Worm (Caenorhabditis elegans): Measurements from ENCODE around the gene cfap-20.

cfap-20 gene

DNA sequence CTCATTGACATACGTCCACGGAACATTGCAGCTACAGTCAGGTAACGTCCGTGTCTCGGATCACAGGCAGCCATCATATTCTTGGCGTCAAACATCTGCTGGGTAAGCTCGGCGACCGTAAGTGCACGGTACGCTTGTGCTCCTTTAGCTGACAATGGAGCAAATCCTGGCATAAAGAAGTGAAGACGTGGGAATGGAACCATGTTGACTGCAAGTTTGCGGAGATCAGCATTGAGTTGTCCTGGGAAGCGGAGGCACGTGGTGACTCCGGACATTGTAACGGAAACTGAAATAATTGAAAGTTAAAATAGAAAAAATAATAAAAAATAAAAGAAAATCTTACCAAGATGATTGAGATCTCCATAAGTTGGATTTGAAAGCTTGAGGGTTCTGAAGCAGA, 2.2 kb upstream of the cfap-20 start:
- no peak for TF ChIP-seq lin-39 (tag; optimal IDR thresholded peaks at IDR 0.05)
- no peak for TF ChIP-seq lsy-12 (tag; optimal IDR thresholded peaks at IDR 0.05)
- TF ChIP-seq mdl-1 (tag; optimal IDR thresholded peaks at IDR 0.05): no peak
- TF ChIP-seq nhr-28 (tag; optimal IDR thresholded peaks at IDR 0.05): no peak
- TF ChIP-seq nhr-23 (tag; optimal IDR thresholded peaks at IDR 0.05): no peak
- TF ChIP-seq nhr-237 (tag; optimal IDR thresholded peaks at IDR 0.05): no peak
- TF ChIP-seq eor-1 (tag; optimal IDR thresholded peaks at IDR 0.05): no peak
- no peak for TF ChIP-seq lin-15B (tag; optimal IDR thresholded peaks at IDR 0.05)
- no peak for TF ChIP-seq daf-12 (tag; optimal IDR thresholded peaks at IDR 0.05)

DNA sequence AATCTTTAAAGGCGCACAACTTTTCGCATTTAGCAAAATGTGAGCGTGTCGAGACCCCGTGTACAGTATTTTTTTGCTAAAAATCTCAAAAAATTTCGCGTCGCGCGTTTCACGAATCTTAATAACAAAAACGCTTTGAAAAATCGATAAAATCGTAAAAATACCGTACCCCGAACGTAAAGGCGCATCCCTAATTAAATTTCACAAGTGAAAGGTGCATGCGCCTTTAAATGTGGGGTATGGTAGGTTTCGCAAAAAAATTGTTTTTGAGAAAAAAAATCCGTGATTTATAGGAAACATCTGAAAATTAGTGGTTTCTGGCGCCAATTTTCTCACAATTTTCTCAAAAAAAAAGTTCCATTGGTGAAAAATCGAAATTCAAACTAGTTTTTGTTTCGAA, 3.1 kb downstream of the cfap-20 start:
- TF ChIP-seq hmg-11 (tag; optimal IDR thresholded peaks at IDR 0.05) (no peak), egl-5 (tag; optimal IDR thresholded peaks at IDR 0.05) (no peak), ceh-28 (tag; optimal IDR thresholded peaks at IDR 0.05) (no peak), nfya-1 (tag; optimal IDR thresholded peaks at IDR 0.05; ENCODE audit: insufficient read depth) (no peak), jun-1 (tag; optimal IDR thresholded peaks at IDR 0.05) (no peak), unc-62 (GFP tag; optimal IDR thresholded peaks at IDR 0.05) (no peak), lin-15B (tag; optimal IDR thresholded peaks at IDR 0.05) (no peak), nhr-77 (tag; optimal IDR thresholded peaks at IDR 0.05) (no peak), ztf-11 (tag; optimal IDR thresholded peaks at IDR 0.05) (no peak), tbx-2 (tag; optimal IDR thresholded peaks at IDR 0.05) (no peak), skn-1 (tag; optimal IDR thresholded peaks at IDR 0.05) (no peak), nhr-43 (tag; optimal IDR thresholded peaks at IDR 0.05; ENCODE audit: poor library complexity, severe bottlenecking) (no peak), nhr-28 (tag; optimal IDR thresholded peaks at IDR 0.05) (no peak), nhr-12 (tag; optimal IDR thresholded peaks at IDR 0.05) (no peak), elt-3 (tag; optimal IDR thresholded peaks at IDR 0.05) (no peak), ama-1 (optimal IDR thresholded peaks at IDR 0.05) (no peak), zag-1 (tag; optimal IDR thresholded peaks at IDR 0.05) (no peak)

DNA sequence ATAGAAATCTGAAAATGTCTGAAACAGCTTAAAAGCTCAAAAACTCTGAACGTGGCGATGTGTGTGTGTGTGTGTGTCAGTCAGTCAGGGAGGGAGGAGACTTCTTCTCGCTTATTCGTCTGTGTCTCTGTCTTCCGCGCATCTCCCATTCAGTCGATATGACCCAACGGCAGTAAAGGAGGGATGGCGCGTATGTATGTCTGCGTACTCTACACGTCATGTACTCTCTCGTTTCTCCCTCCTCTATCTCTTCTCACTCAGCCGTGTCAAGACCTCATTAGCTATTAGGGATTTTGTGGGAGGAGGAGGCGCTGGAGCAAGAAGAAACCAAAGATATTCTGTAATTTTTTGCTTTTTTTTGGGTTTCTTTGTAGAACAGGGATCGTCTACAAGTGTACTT, 5.3 kb downstream of the cfap-20 start:
- TF ChIP-seq nhr-11 (tag; optimal IDR thresholded peaks at IDR 0.05) (no peak), nhr-43 (tag; optimal IDR thresholded peaks at IDR 0.05; ENCODE audit: poor library complexity, severe bottlenecking) (no peak), R02D3.7 (tag; optimal IDR thresholded peaks at IDR 0.05) (no peak), nhr-23 (tag; optimal IDR thresholded peaks at IDR 0.05) (peak; percentile 42), elt-1 (tag; optimal IDR thresholded peaks at IDR 0.05) (no peak), lin-39 (tag; optimal IDR thresholded peaks at IDR 0.05) (peak; percentile 91), eor-1 (tag; optimal IDR thresholded peaks at IDR 0.05) (no peak), unc-62 (GFP tag; optimal IDR thresholded peaks at IDR 0.05) (peak; percentile 46), nfya-1 (tag; optimal IDR thresholded peaks at IDR 0.05; ENCODE audit: insufficient read depth) (peak; percentile 86), sea-2 (GFP tag; optimal IDR thresholded peaks at IDR 0.05) (no peak), daf-12 (tag; optimal IDR thresholded peaks at IDR 0.05) (no peak), ceh-82 (tag; optimal IDR thresholded peaks at IDR 0.05) (no peak), lsy-12 (tag; optimal IDR thresholded peaks at IDR 0.05) (no peak), nhr-67 (tag; optimal IDR thresholded peaks at IDR 0.05) (no peak), nhr-28 (tag; optimal IDR thresholded peaks at IDR 0.05) (no peak), zag-1 (tag; optimal IDR thresholded peaks at IDR 0.05) (no peak), egl-5 (tag; optimal IDR thresholded peaks at IDR 0.05) (peak; percentile 21), fkh-2 (tag; optimal IDR thresholded peaks at IDR 0.05) (no peak), ceh-16 (tag; optimal IDR thresholded peaks at IDR 0.05) (no peak), ZK546.5 (tag; optimal IDR thresholded peaks at IDR 0.05) (no peak), nhr-25 (tag; optimal IDR thresholded peaks at IDR 0.05) (no peak), egl-27 (tag; optimal IDR thresholded peaks at IDR 0.05) (no peak), nhr-12 (tag; optimal IDR thresholded peaks at IDR 0.05) (no peak), elt-2 (tag; optimal IDR thresholded peaks at IDR 0.05) (peak; percentile 8), mdl-1 (tag; optimal IDR thresholded peaks at IDR 0.05) (no peak), nhr-237 (tag; optimal IDR thresholded peaks at IDR 0.05) (no peak), elt-3 (tag; optimal IDR thresholded peaks at IDR 0.05) (no peak), ceh-28 (tag; optimal IDR thresholded peaks at IDR 0.05) (peak; percentile 72), lin-15B (tag; optimal IDR thresholded peaks at IDR 0.05) (peak; percentile 57), ztf-11 (tag; optimal IDR thresholded peaks at IDR 0.05) (no peak), ztf-4 (tag; optimal IDR thresholded peaks at IDR 0.05) (no peak), mml-1 (tag; optimal IDR thresholded peaks at IDR 0.05) (no peak), pha-4 (tag; optimal IDR thresholded peaks at IDR 0.05) (peak; percentile 17), unc-39 (tag; optimal IDR thresholded peaks at IDR 0.05) (no peak), hmg-11 (tag; optimal IDR thresholded peaks at IDR 0.05) (peak; percentile 92), tbx-2 (tag; optimal IDR thresholded peaks at IDR 0.05) (peak; percentile 1)
